Worm (Caenorhabditis elegans) whole organism, late embryonic: ENCODE data around the gene nhr-213.
"Not testable (repeated sequence)": the region's sequence is repeated elsewhere in the genome, so short reads cannot be mapped to it uniquely, and the experiment has no call there.

Experiments used
- T23F11.4 ChIP-seq: fragments of 200-800 bp; sonication (Bioruptor generic); optimal IDR thresholded peaks from 2 replicates; lab custom pipeline; 2018; ENCODE audit warnings: mild to moderate bottlenecking, missing genetic modification characterization, missing compliant biosample characterization
- ceh-14 ChIP-seq: sonication (generic microtip); optimal IDR thresholded peaks from 2 replicates; lab custom pipeline; 2016; ENCODE audit warnings: missing genotype, missing genetic modification characterization, missing compliant biosample characterization
- ceh-19 ChIP-seq: fragments of 200-800 bp; sonication (Bioruptor generic); optimal IDR thresholded peaks from 2 replicates; lab custom pipeline; 2018; ENCODE audit warnings: mild to moderate bottlenecking, missing genetic modification characterization, missing compliant biosample characterization
- ceh-22 ChIP-seq: sonication (generic microtip); optimal IDR thresholded peaks from 2 replicates; lab custom pipeline; 2017; ENCODE audit warnings: missing biosample characterization, missing genetic modification characterization
- ceh-30 ChIP-seq: fragments of 150-350 bp; optimal IDR thresholded peaks from 2 replicates; lab custom pipeline; 2014; ENCODE audit warnings: missing biosample characterization, missing genetic modification characterization
- ceh-31 ChIP-seq: sonication (generic microtip); optimal IDR thresholded peaks from 2 replicates; lab custom pipeline; 2016; ENCODE audit warnings: missing genetic modification characterization, missing compliant biosample characterization
- ceh-34 ChIP-seq: sonication (generic microtip); optimal IDR thresholded peaks from 2 replicates; lab custom pipeline; 2016; ENCODE audit warnings: mild to moderate bottlenecking, missing genetic modification characterization, missing compliant biosample characterization
- ceh-9 ChIP-seq: sonication (generic microtip); optimal IDR thresholded peaks from 2 replicates; lab custom pipeline; 2016; ENCODE audit warnings: mild to moderate bottlenecking, missing genetic modification characterization, inconsistent platforms, missing compliant biosample characterization
- che-1 ChIP-seq: sonication (generic microtip); optimal IDR thresholded peaks from 2 replicates; lab custom pipeline; 2016; ENCODE audit warnings: mild to moderate bottlenecking, missing genetic modification characterization, missing compliant biosample characterization
- dmd-4 ChIP-seq: sonication (generic microtip); optimal IDR thresholded peaks from 2 replicates; lab custom pipeline; 2016; ENCODE audit warnings: borderline replicate concordance, missing genetic modification characterization, missing compliant biosample characterization
- dve-1 ChIP-seq: sonication (generic microtip); optimal IDR thresholded peaks from 2 replicates; lab custom pipeline; 2017; ENCODE audit warnings: antibody characterized with exemption, mild to moderate bottlenecking, missing genetic modification characterization, missing compliant biosample characterization
- elt-2 ChIP-seq: sonication (generic microtip); optimal IDR thresholded peaks from 2 replicates; lab custom pipeline; 2016; ENCODE audit warnings: missing genetic modification reagents, missing genetic modification characterization, missing compliant biosample characterization
- hlh-13 ChIP-seq: fragments of 200-800 bp; sonication (Bioruptor generic); optimal IDR thresholded peaks from 2 replicates; lab custom pipeline; 2018; ENCODE audit warnings: mild to moderate bottlenecking, missing genetic modification characterization, missing compliant biosample characterization
- hlh-6 ChIP-seq: sonication (generic microtip); optimal IDR thresholded peaks from 2 replicates; lab custom pipeline; 2016; ENCODE audit warnings: missing genotype, missing genetic modification characterization, missing compliant biosample characterization
- lim-6 ChIP-seq: sonication (generic microtip); optimal IDR thresholded peaks from 2 replicates; lab custom pipeline; 2016; ENCODE audit warnings: missing genetic modification characterization, missing compliant biosample characterization
- lin-11 ChIP-seq: fragments of 200-800 bp; sonication (Bioruptor generic); optimal IDR thresholded peaks from 2 replicates; lab custom pipeline; 2018; ENCODE audit warnings: mild to moderate bottlenecking, missing genetic modification characterization, missing compliant biosample characterization
- mec-3 ChIP-seq: sonication (generic microtip); optimal IDR thresholded peaks from 2 replicates; lab custom pipeline; 2016; ENCODE audit warnings: borderline replicate concordance, missing genetic modification characterization, missing compliant biosample characterization
- npax-4 ChIP-seq: sonication (generic microtip); optimal IDR thresholded peaks from 2 replicates; lab custom pipeline; 2016; ENCODE audit warnings: missing genetic modification characterization, missing compliant biosample characterization
- odd-2 ChIP-seq: sonication (generic microtip); optimal IDR thresholded peaks from 2 replicates; lab custom pipeline; 2017; ENCODE audit warnings: antibody characterized with exemption, mild to moderate bottlenecking, missing genetic modification characterization, missing compliant biosample characterization
- pros-1 ChIP-seq: fragments of 150-350 bp; optimal IDR thresholded peaks from 2 replicates; lab custom pipeline; 2014; ENCODE audit warnings: missing biosample characterization, missing genetic modification reagents, missing genetic modification characterization
- sox-2 ChIP-seq: fragments of 200-800 bp; sonication (Bioruptor generic); IDR thresholded peaks from 2 replicates; pipeline ENCODE4 v1.3.6; 2022; ENCODE audit warnings: missing genetic modification reagents, missing genetic modification characterization, missing compliant biosample characterization
- ttx-3 ChIP-seq: sonication (generic microtip); optimal IDR thresholded peaks from 2 replicates; lab custom pipeline; 2016; ENCODE audit warnings: missing genetic modification reagents, missing genetic modification characterization, missing compliant biosample characterization
- unc-42 ChIP-seq: sonication (generic microtip); optimal IDR thresholded peaks from 2 replicates; lab custom pipeline; 2016; ENCODE audit warnings: missing genotype, missing genetic modification characterization, missing compliant biosample characterization
- zip-5 ChIP-seq: sonication (generic microtip); optimal IDR thresholded peaks from 2 replicates; lab custom pipeline; 2016; ENCODE audit warnings: missing genetic modification characterization, missing compliant biosample characterization
- ztf-16 ChIP-seq: sonication (generic microtip); optimal IDR thresholded peaks from 2 replicates; lab custom pipeline; 2017; ENCODE audit warnings: missing genetic modification characterization, missing compliant biosample characterization

The nhr-213 gene

DNA sequence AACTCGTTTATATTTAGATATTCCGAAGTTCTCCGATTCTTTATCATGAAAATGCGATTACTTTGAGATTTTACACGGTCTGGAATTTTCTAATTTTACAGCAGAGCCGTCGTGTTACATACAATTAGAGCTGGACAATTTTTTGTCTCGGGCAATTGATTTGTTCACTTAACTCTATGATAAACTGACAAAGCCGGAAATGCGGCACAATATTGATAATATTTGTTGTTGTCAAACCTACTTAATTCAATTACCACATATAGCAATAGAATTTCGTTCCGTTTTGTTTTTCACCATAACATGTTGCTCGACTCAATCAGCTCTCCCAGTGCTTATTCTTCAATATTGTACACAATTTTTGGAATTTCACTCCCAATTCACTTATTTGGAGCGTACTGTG is 33.5 kb downstream of the nhr-213 start, which contains the start of gene srh-299:
Gene srh-299, plus strand, starts transcription at position 301 of the 400 bp plus-strand sequence.
- TF ChIP-seq ceh-31 (tag; lab: Kevin White, UChicago) (no peak), zip-5 (tag; lab: Kevin White, UChicago) (no peak), ceh-22 (tag; lab: Kevin White, UChicago) (no peak), lin-11 (no peak), hlh-13 (GFP tag; lab: Kevin White, UChicago) (no peak), che-1 (tag; lab: Kevin White, UChicago) (no peak), ttx-3 (tag; lab: Kevin White, UChicago) (no peak), sox-2 (GFP tag; lab: Robert Waterston, UW) (no peak), T23F11.4 (GFP tag; lab: Kevin White, UChicago) (no peak), dmd-4 (no peak), ceh-14 (tag; lab: Kevin White, UChicago) (no peak), hlh-6 (tag; lab: Kevin White, UChicago) (no peak)

DNA sequence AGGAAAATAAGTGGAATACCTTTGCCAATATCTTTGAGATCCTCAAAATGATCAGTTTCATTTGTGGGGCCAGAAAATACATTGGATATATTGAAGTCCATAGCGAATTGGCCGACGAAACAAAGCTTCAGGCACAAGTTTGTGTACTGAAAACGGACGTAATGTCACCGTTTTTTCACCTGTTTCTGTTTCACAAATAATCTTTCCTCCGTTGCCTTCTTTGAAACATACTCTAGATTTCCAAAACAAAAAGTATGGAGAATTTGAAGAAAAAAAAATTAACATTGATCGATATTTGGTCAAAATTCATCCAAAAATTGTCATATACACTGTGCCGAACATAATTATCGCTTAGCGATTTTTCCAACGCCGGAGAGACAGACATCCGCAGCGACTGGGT is 34.0 kb downstream of the nhr-213 start, which contains the start of gene srz-12:
Gene srz-12, minus strand, starts transcription at position 101 of the 400 bp plus-strand sequence.
- TF ChIP-seq ceh-9 (tag; lab: Kevin White, UChicago) (no peak), elt-2 (tag; lab: Kevin White, UChicago) (no peak), dmd-4 (no peak), npax-4 (tag; lab: Kevin White, UChicago) (no peak), ztf-16 (tag; lab: Kevin White, UChicago) (no peak), mec-3 (no peak), ceh-19 (GFP tag; lab: Kevin White, UChicago) (no peak), ceh-30 (tag; lab: Kevin White, UChicago) (no peak), pros-1 (no peak), hlh-6 (tag; lab: Kevin White, UChicago) (no peak)

DNA sequence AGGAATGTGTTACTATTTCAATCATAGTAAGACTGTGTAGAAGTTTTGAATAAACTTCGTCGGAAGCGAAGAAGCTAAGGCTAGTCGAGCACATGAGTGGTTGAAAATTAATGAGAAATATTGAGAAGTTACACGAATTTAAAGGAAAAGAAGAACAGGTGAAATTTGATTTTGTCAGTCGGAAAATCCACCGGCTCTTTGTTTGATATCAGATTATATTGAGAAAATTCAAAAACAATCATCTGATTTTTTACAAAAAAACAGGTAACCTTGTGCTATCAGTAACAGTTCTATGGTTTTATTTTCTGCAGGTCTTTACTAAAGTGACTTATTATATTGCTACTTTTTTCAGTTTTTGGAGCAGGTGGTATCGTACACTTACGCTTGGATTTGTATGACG is 38.3 kb downstream of the nhr-213 start, which contains the start of gene srh-148:
Gene srh-148, minus strand, starts transcription at position 101 of the 400 bp plus-strand sequence.
- no peak for TF ChIP-seq unc-42 (tag; lab: Kevin White, UChicago)
- TF ChIP-seq ceh-34 (tag; lab: Kevin White, UChicago) = no peak
- TF ChIP-seq odd-2 (tag; lab: Kevin White, UChicago) = no peak
- TF ChIP-seq, all 69 proteins: peak for 0

DNA sequence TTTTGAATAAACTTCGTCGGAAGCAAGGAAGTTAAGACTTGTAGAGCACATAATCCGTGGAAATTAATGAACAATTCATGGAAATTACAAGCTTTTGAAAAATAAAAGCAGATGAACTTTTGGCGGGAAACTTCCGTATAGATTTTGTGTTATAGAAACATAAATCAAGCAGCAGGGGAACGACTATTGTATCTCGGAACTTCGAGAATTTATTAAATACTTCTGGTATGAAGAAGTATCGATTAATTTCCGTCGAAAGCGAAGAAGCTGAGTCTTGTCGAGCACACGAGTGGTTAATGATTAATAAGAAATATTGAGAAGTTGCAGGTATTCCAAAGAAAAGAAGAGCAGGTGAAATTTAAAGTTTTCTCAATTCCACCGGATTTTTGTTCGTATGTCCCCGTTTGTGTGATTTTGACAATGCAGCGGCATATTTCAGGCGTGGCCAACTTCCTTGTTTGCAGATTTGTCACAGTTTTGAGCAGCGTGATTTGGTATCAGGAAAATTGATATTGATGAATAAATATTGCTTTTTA is 46.2 kb downstream of the nhr-213 start, which contains the start of gene srh-147:
Gene srh-147, minus strand, starts transcription at position 51 of the 536 bp plus-strand sequence.
- not testable (repeated sequence) for TF ChIP-seq dve-1, npax-4, lim-6 (tag; lab: Kevin White, UChicago)
